Fruit fly (Drosophila melanogaster) whole organism, embryonic: ENCODE measurements around the gene dikar.

Experiments
- Adf1 ChIP-seq: fragments of 200-800 bp; sonication (Bioruptor generic); IDR thresholded peaks from 2 replicates; pipeline ENCODE4 v1.3.6; 2022; ENCODE audit warnings: missing biosample characterization, missing genetic modification characterization
- Antp ChIP-seq: fragments of 200-800 bp; sonication (Bioruptor generic); optimal IDR thresholded peaks from 3 replicates; lab custom pipeline; 2016; ENCODE audit warnings: missing biosample characterization, missing genetic modification characterization
- B-H1 ChIP-seq: fragments of 200-800 bp; sonication (Bioruptor generic); IDR thresholded peaks from 3 replicates; pipeline ENCODE4 v1.3.6; 2022; ENCODE audit warnings: missing biosample characterization, missing genetic modification characterization
- CG10654 ChIP-seq: fragments of 200-800 bp; sonication (Bioruptor generic); optimal IDR thresholded peaks from 2 replicates; lab custom pipeline; 2016; ENCODE audit warnings: missing biosample characterization, missing genetic modification characterization
- CG10959 ChIP-seq: fragments of 200-800 bp; sonication (Bioruptor generic); IDR thresholded peaks from 2 replicates; pipeline ENCODE4 v1.3.6; 2022; ENCODE audit warnings: missing biosample characterization, missing genetic modification characterization
- CG11398 ChIP-seq: fragments of 200-800 bp; sonication (Bioruptor generic); optimal IDR thresholded peaks from 2 replicates; lab custom pipeline; 2016; ENCODE audit warnings: missing biosample characterization, missing genetic modification characterization
- CG12219 ChIP-seq: fragments of 200-800 bp; sonication (Bioruptor generic); optimal IDR thresholded peaks from 3 replicates; lab custom pipeline; 2018; ENCODE audit warnings: missing biosample characterization, mild to moderate bottlenecking, missing genetic modification characterization
- CG13775 ChIP-seq: fragments of 200-800 bp; sonication (Bioruptor generic); optimal IDR thresholded peaks from 3 replicates; lab custom pipeline; 2017; ENCODE audit warnings: missing biosample characterization, mild to moderate bottlenecking, missing genetic modification characterization
- CG17568 ChIP-seq: fragments of 200-800 bp; sonication (Bioruptor generic); optimal IDR thresholded peaks from 2 replicates; lab custom pipeline; 2018; ENCODE audit warnings: missing biosample characterization, mild to moderate bottlenecking, missing genetic modification characterization, moderate library complexity
- CG17802 ChIP-seq: fragments of 200-800 bp; sonication (Bioruptor generic); optimal IDR thresholded peaks from 2 replicates; lab custom pipeline; 2018; ENCODE audit warnings: missing biosample characterization, mild to moderate bottlenecking, missing genetic modification characterization, moderate library complexity
- CG2116 ChIP-seq: fragments of 200-800 bp; sonication (Bioruptor generic); optimal IDR thresholded peaks from 3 replicates; lab custom pipeline; 2018; ENCODE audit warnings: missing biosample characterization, mild to moderate bottlenecking, missing genetic modification characterization
- CG3281 ChIP-seq: fragments of 200-800 bp; sonication (Bioruptor generic); optimal IDR thresholded peaks from 3 replicates; lab custom pipeline; 2017; ENCODE audit warnings: missing biosample characterization, mild to moderate bottlenecking, missing genetic modification characterization
- CG33557 ChIP-seq: fragments of 200-800 bp; sonication (Bioruptor generic); optimal IDR thresholded peaks from 2 replicates; lab custom pipeline; 2019; ENCODE audit warnings: missing biosample characterization, mild to moderate bottlenecking, missing genetic modification characterization, moderate library complexity
- CG4328 ChIP-seq: fragments of 200-800 bp; sonication (Bioruptor generic); optimal IDR thresholded peaks from 3 replicates; lab custom pipeline; 2017; ENCODE audit warnings: missing biosample characterization, missing genetic modification reagents, missing genetic modification characterization
- CG7556 ChIP-seq: fragments of 200-800 bp; sonication (Bioruptor generic); optimal IDR thresholded peaks from 2 replicates; lab custom pipeline; 2017; ENCODE audit warnings: missing biosample characterization, mild to moderate bottlenecking, missing genetic modification characterization
- CG9215 ChIP-seq: fragments of 200-800 bp; sonication (Bioruptor generic); IDR thresholded peaks from 2 replicates; pipeline ENCODE4 v1.3.6; 2022; ENCODE audit warnings: missing biosample characterization, missing genetic modification characterization
- CG9817 ChIP-seq: fragments of 200-800 bp; sonication (Bioruptor generic); optimal IDR thresholded peaks from 2 replicates; lab custom pipeline; 2018; ENCODE audit warnings: missing biosample characterization, mild to moderate bottlenecking, missing genetic modification characterization, moderate library complexity
- CG9876 ChIP-seq: fragments of 200-800 bp; sonication (Bioruptor generic); optimal IDR thresholded peaks from 2 replicates; lab custom pipeline; 2016; ENCODE audit warnings: missing biosample characterization, missing genetic modification characterization
- CG9932 ChIP-seq: fragments of 200-800 bp; sonication (Bioruptor generic); IDR thresholded peaks from 2 replicates; pipeline ENCODE4 v1.3.6; 2022; ENCODE audit warnings: missing biosample characterization, missing genetic modification characterization
- D19B ChIP-seq: fragments of 200-800 bp; sonication (Bioruptor generic); optimal IDR thresholded peaks from 2 replicates; lab custom pipeline; 2017; ENCODE audit warnings: missing biosample characterization, mild to moderate bottlenecking, missing genetic modification characterization
- Dbx ChIP-seq: fragments of 200-800 bp; sonication (Bioruptor generic); IDR thresholded peaks from 3 replicates; pipeline ENCODE4 v1.3.6; 2022; ENCODE audit warnings: missing biosample characterization, missing genetic modification characterization
- Dfd ChIP-seq, 2 experiments: fragments of >200 bp; optimal IDR thresholded peaks; 2 replicates each; lab custom pipeline; 2017; ENCODE audit warnings: missing biosample characterization in 2 of 2, missing genetic modification characterization in 2 of 2
- ERR ChIP-seq: fragments of 200-800 bp; sonication (Bioruptor generic); optimal IDR thresholded peaks from 2 replicates; lab custom pipeline; 2016; ENCODE audit warnings: missing biosample characterization, missing genetic modification characterization
- HmgZ ChIP-seq: fragments of 200-800 bp; sonication (Bioruptor generic); optimal IDR thresholded peaks from 2 replicates; lab custom pipeline; 2018; ENCODE audit warnings: missing biosample characterization, mild to moderate bottlenecking, missing genetic modification characterization
- Meics ChIP-seq: fragments of 200-800 bp; sonication (Bioruptor generic); optimal IDR thresholded peaks from 2 replicates; lab custom pipeline; 2017; ENCODE audit warnings: missing biosample characterization, mild to moderate bottlenecking, missing genetic modification characterization
- Optix ChIP-seq: fragments of 200-800 bp; sonication (Bioruptor generic); IDR thresholded peaks from 3 replicates; pipeline ENCODE4 v1.3.6; 2022; ENCODE audit warnings: missing biosample characterization, missing genetic modification characterization
- Poxn ChIP-seq: fragments of 200-800 bp; sonication (Bioruptor generic); IDR thresholded peaks from 2 replicates; pipeline ENCODE4 v1.3.6; 2022; ENCODE audit warnings: missing biosample characterization, missing genetic modification characterization
- Ssrp ChIP-seq: fragments of 200-800 bp; sonication (Bioruptor generic); optimal IDR thresholded peaks from 2 replicates; lab custom pipeline; 2018; ENCODE audit warnings: missing biosample characterization, mild to moderate bottlenecking, missing genetic modification characterization, moderate library complexity
- Usf ChIP-seq: fragments of 200-800 bp; sonication (Bioruptor generic); optimal IDR thresholded peaks from 2 replicates; lab custom pipeline; 2017; ENCODE audit warnings: missing genotype, missing biosample characterization, missing genetic modification characterization
- az2 ChIP-seq: fragments of 200-800 bp; sonication (Bioruptor generic); optimal IDR thresholded peaks from 3 replicates; lab custom pipeline; 2016; ENCODE audit warnings: missing biosample characterization, missing genetic modification characterization
- bbx ChIP-seq: fragments of 200-800 bp; sonication (Bioruptor generic); IDR thresholded peaks from 2 replicates; pipeline ENCODE4 v1.3.6; 2022; ENCODE audit warnings: missing biosample characterization, missing genetic modification characterization; ENCODE audit not compliant: partially characterized antibody
- dmrt99B ChIP-seq: fragments of 200-800 bp; sonication (Bioruptor generic); optimal IDR thresholded peaks from 2 replicates; lab custom pipeline; 2018; ENCODE audit warnings: missing biosample characterization, mild to moderate bottlenecking, missing genetic modification characterization, moderate library complexity
- dpn ChIP-seq, 2 experiments: fragments of 200-800 bp; sonication (Bioruptor generic); optimal IDR thresholded peaks; 3 replicates each; lab custom pipeline; 2016; ENCODE audit warnings: missing biosample characterization in 2 of 2, missing genetic modification characterization in 2 of 2
- en ChIP-seq: fragments of 200-800 bp; sonication (Bioruptor generic); optimal IDR thresholded peaks from 2 replicates; lab custom pipeline; 2016; ENCODE audit warnings: missing biosample characterization, missing genetic modification characterization
- fd64A ChIP-seq: fragments of 200-800 bp; sonication (Bioruptor generic); optimal IDR thresholded peaks from 3 replicates; lab custom pipeline; 2018; ENCODE audit warnings: missing biosample characterization, mild to moderate bottlenecking, missing genetic modification characterization
- grn ChIP-seq: fragments of 200-800 bp; sonication (Bioruptor generic); optimal IDR thresholded peaks from 3 replicates; lab custom pipeline; 2017; ENCODE audit warnings: missing biosample characterization, missing genetic modification characterization
- gsb-n ChIP-seq: fragments of 200-800 bp; sonication (Bioruptor generic); optimal IDR thresholded peaks from 3 replicates; lab custom pipeline; 2018; ENCODE audit warnings: missing biosample characterization, mild to moderate bottlenecking, missing genetic modification characterization
- h ChIP-seq: fragments of >200 bp; optimal IDR thresholded peaks from 2 replicates; lab custom pipeline; 2017
- hb ChIP-seq: fragments of 200-800 bp; sonication (Bioruptor generic); IDR thresholded peaks from 3 replicates; pipeline ENCODE4 v1.3.6; 2022; ENCODE audit warnings: missing biosample characterization, missing genetic modification characterization; ENCODE audit not compliant: partially characterized antibody
- hbn ChIP-seq: fragments of 200-800 bp; sonication (Bioruptor generic); IDR thresholded peaks from 2 replicates; pipeline ENCODE4 v1.3.6; 2022; ENCODE audit warnings: missing biosample characterization, missing genetic modification characterization; ENCODE audit not compliant: partially characterized antibody
- kah ChIP-seq: fragments of 200-800 bp; sonication (Bioruptor generic); optimal IDR thresholded peaks from 2 replicates; lab custom pipeline; 2018; ENCODE audit warnings: missing biosample characterization, mild to moderate bottlenecking, missing genetic modification characterization
- mam ChIP-seq: fragments of 200-800 bp; sonication (Bioruptor generic); optimal IDR thresholded peaks from 3 replicates; lab custom pipeline; 2016; ENCODE audit warnings: missing biosample characterization, missing genetic modification characterization
- pb ChIP-seq: fragments of 200-800 bp; sonication (Bioruptor generic); optimal IDR thresholded peaks from 3 replicates; lab custom pipeline; 2016; ENCODE audit warnings: missing biosample characterization, missing genetic modification characterization
- pnt ChIP-seq: fragments of 200-800 bp; sonication (Bioruptor generic); optimal IDR thresholded peaks from 3 replicates; lab custom pipeline; 2016; ENCODE audit warnings: missing biosample characterization, missing genetic modification characterization
- pum ChIP-seq: fragments of 200-800 bp; sonication (Bioruptor generic); optimal IDR thresholded peaks from 2 replicates; lab custom pipeline; 2016; ENCODE audit warnings: missing biosample characterization, missing genetic modification characterization
- schlank ChIP-seq: fragments of 200-800 bp; sonication (Bioruptor generic); optimal IDR thresholded peaks from 2 replicates; lab custom pipeline; 2018; ENCODE audit warnings: missing biosample characterization, mild to moderate bottlenecking, missing genetic modification characterization
- scrt ChIP-seq: fragments of 200-800 bp; sonication (Bioruptor generic); optimal IDR thresholded peaks from 2 replicates; lab custom pipeline; 2018; ENCODE audit warnings: missing biosample characterization, mild to moderate bottlenecking, missing genetic modification characterization, moderate library complexity
- sisA ChIP-seq: fragments of 200-800 bp; sonication (Bioruptor generic); IDR thresholded peaks from 2 replicates; pipeline ENCODE4 v1.3.6; 2022; ENCODE audit warnings: missing biosample characterization, missing genetic modification characterization
- sr ChIP-seq: fragments of 200-800 bp; sonication (Bioruptor generic); IDR thresholded peaks from 3 replicates; pipeline ENCODE4 v1.3.6; 2022; ENCODE audit warnings: missing biosample characterization, missing genetic modification characterization
- tll ChIP-seq, 2 experiments: fragments of 200-800 bp in 1 of 2; fragments of >200 bp in 1 of 2; sonication (Bioruptor generic) in 1 of 2; optimal IDR thresholded peaks; 2 replicates each; lab custom pipeline; 2017 to 2019; ENCODE audit warnings: missing biosample characterization in 2 of 2, missing genetic modification characterization in 2 of 2, mild to moderate bottlenecking in 1 of 2, moderate library complexity in 1 of 2
- wor ChIP-seq: fragments of 200-800 bp; sonication (Bioruptor generic); IDR thresholded peaks from 2 replicates; pipeline ENCODE4 v1.3.6; 2022; ENCODE audit warnings: missing biosample characterization, missing genetic modification characterization
- yki ChIP-seq: fragments of >200 bp; optimal IDR thresholded peaks from 3 replicates; lab custom pipeline; 2018

dikar gene

dm6 chr3L:6703368-6703807 lies 39.6 kb downstream of the dikar start, which contains the start of gene SP1173 (continued):
- TF ChIP-seq tll (GFP tag; optimal IDR thresholded peaks at IDR 0.05; lab: Kevin White, UChicago): peak in 1 of 2 experiments; percentile 16
- peak; percentile 20; the same call in 1 of the 2 replicates for TF ChIP-seq hbn
- TF ChIP-seq CG11398: no peak
- peak; percentile 42 for TF ChIP-seq Antp (GFP tag; lab: Kevin White, UChicago)
- peak; percentile 33 for TF ChIP-seq kah (GFP tag; lab: Kevin White, UChicago)
- peak; percentile 94 for TF ChIP-seq sr
- no peak for TF ChIP-seq Dfd (GFP tag; optimal IDR thresholded peaks at IDR 0.05; lab: Kevin White, UChicago)
- peak; percentile 27 for TF ChIP-seq CG17568 (GFP tag; lab: Kevin White, UChicago)
- TF ChIP-seq schlank (tag; lab: Kevin White, UChicago): peak; percentile 4
- no peak for TF ChIP-seq Usf (GFP tag; lab: Kevin White, UChicago)
- TF ChIP-seq CG33557: no peak
- no peak for TF ChIP-seq h (lab: Kevin White, UChicago)
- no peak for TF ChIP-seq gsb-n (tag; lab: Kevin White, UChicago)
- no peak for TF ChIP-seq D19B
- peak; percentile 26 to 48 for TF ChIP-seq dpn (GFP tag; optimal IDR thresholded peaks at IDR 0.05; lab: Kevin White, UChicago)
- TF ChIP-seq yki (lab: Kevin White, UChicago): no peak
- peak; percentile 3 for TF ChIP-seq CG2116 (GFP tag; lab: Kevin White, UChicago)
- TF ChIP-seq CG12219: peak; percentile 6
- peak; percentile 73; the same call in 1 of the 2 replicates for TF ChIP-seq bbx (GFP tag; lab: Robert Waterston, UW)
- TF ChIP-seq dmrt99B (tag; lab: Kevin White, UChicago): peak; percentile 41
- no peak for TF ChIP-seq pnt
- no peak for TF ChIP-seq CG7556 (GFP tag; lab: Kevin White, UChicago)
- TF ChIP-seq CG10959 (GFP tag; lab: Robert Waterston, UW): no peak
- TF ChIP-seq Dbx (GFP tag; lab: Robert Waterston, UW): peak; percentile 74; the same call in 2 of the 3 replicates
- TF ChIP-seq en (GFP tag; lab: Kevin White, UChicago): no peak
- TF ChIP-seq ERR (GFP tag; lab: Kevin White, UChicago): peak; percentile 25
- no peak for TF ChIP-seq grn (GFP tag; lab: Kevin White, UChicago)
- TF ChIP-seq CG4328 (GFP tag; lab: Kevin White, UChicago): peak; percentile 35
- peak; percentile 55; the same call in 1 of the 2 replicates for TF ChIP-seq CG9932 (GFP tag; lab: Robert Waterston, UW)
- TF ChIP-seq fd64A (GFP tag; lab: Kevin White, UChicago): peak; percentile 20
- no peak for TF ChIP-seq CG9817 (tag; lab: Kevin White, UChicago)
- no peak for TF ChIP-seq CG3281 (GFP tag; lab: Kevin White, UChicago)
- TF ChIP-seq Optix: no peak
- TF ChIP-seq Ssrp (tag; lab: Kevin White, UChicago): no peak
- no peak for TF ChIP-seq sisA (GFP tag; lab: Robert Waterston, UW)
- peak; percentile 11 for TF ChIP-seq mam (GFP tag; lab: Kevin White, UChicago)
- TF ChIP-seq az2 (GFP tag; lab: Kevin White, UChicago): no peak
- TF ChIP-seq scrt (GFP tag; lab: Kevin White, UChicago): peak; percentile 45
- TF ChIP-seq B-H1 (GFP tag; lab: Robert Waterston, UW): no peak; the same call in 2 of the 3 replicates
- TF ChIP-seq CG9876 (GFP tag; lab: Kevin White, UChicago): no peak
- no peak for TF ChIP-seq hb (GFP tag; lab: Robert Waterston, UW)
- TF ChIP-seq Poxn (GFP tag; lab: Robert Waterston, UW): no peak
- no peak for TF ChIP-seq CG10654 (GFP tag; lab: Kevin White, UChicago)
- TF ChIP-seq Adf1 (GFP tag; lab: Robert Waterston, UW): peak; percentile 55; the same call in 1 of the 2 replicates
- no peak for TF ChIP-seq wor
- TF ChIP-seq pb: peak; percentile 24
- TF ChIP-seq HmgZ (tag; lab: Kevin White, UChicago): peak; percentile 75
- no peak for TF ChIP-seq CG17802 (tag; lab: Kevin White, UChicago)
- TF ChIP-seq CG13775 (GFP tag; lab: Kevin White, UChicago): peak; percentile 20
- TF ChIP-seq CG9215 (GFP tag; lab: Robert Waterston, UW): no peak
- TF ChIP-seq pum (GFP tag; lab: Kevin White, UChicago): no peak
- peak; percentile 39 for TF ChIP-seq Meics
